Worm (Caenorhabditis elegans): Measurements from ENCODE around the gene K02E10.7.

The K02E10.7 gene

DNA sequence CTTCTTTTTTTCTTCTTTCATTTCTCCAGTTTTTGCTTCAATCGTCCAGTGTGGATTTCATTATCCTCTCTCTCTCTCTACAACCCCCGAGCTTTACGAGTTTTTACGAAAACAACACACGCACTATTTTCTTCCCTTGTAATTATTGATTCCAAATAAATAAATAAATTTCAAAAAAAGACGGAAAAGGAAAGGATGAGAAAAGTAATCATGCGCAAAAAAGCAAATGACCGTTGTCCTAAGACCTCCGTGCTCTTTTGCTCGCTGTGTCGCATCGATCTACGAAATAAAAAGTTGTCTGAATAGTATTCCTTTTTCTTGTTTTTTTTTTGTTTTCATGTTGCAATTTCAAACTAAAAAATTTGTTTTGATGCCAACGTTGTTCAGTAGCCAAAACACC lies 42.3 kb upstream of the K02E10.7 start:
- TF ChIP-seq ceh-14 (tag; optimal IDR thresholded peaks at IDR 0.05) (no peak), unc-42 (tag; optimal IDR thresholded peaks at IDR 0.05) (peak; percentile 64)

DNA sequence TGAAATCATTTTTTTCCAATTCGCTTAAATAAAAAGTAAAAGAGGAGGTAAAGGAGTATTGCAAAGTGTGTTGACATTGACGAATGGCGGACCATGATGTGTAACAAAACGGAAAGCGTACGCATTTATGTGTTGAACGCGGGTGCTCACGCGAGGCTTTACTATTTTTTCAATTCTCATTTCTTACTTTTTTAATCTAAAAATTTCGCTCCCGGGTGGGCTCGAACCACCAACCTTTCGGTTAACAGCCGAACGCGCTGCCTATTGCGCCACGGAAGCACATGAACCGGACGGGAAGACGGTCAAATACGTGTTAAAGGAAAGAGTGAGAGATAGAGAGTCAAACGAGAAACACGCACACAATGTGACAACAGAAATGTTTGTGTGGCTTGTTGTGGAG lies 41.0 kb upstream of the K02E10.7 start:
- TF ChIP-seq fkh-10 (GFP tag; optimal IDR thresholded peaks at IDR 0.05), result peak; percentile 41
- TF ChIP-seq F13H6.1 (tag; optimal IDR thresholded peaks at IDR 0.05), result peak; percentile 54
- peak; percentile 79 for TF ChIP-seq eyg-1 (tag; optimal IDR thresholded peaks at IDR 0.05)
- TF ChIP-seq C38D4.7 (GFP tag; optimal IDR thresholded peaks at IDR 0.05), result peak; percentile 82
- TF ChIP-seq gmeb-2 (tag; optimal IDR thresholded peaks at IDR 0.05), result peak; percentile 85
- peak; percentile 62 for TF ChIP-seq ceh-31 (tag; optimal IDR thresholded peaks at IDR 0.05)
- TF ChIP-seq Y22D7AL.16 (tag; optimal IDR thresholded peaks at IDR 0.05), result peak; percentile 75
- TF ChIP-seq unc-55 (GFP tag; optimal IDR thresholded peaks at IDR 0.05), result no peak
- TF ChIP-seq ceh-45 (GFP tag; IDR thresholded peaks at IDR 0.05), result peak; percentile 73
- TF ChIP-seq dmd-4 (tag; optimal IDR thresholded peaks at IDR 0.05; ENCODE audit: borderline replicate concordance), result peak; percentile 85
- TF ChIP-seq ceh-34 (tag; optimal IDR thresholded peaks at IDR 0.05), result peak; percentile 73
- TF ChIP-seq ceh-19 (GFP tag; optimal IDR thresholded peaks at IDR 0.05), result peak; percentile 85
- peak; percentile 75 for TF ChIP-seq elt-4 (tag; optimal IDR thresholded peaks at IDR 0.05)
- no peak for TF ChIP-seq ceh-30 (tag; optimal IDR thresholded peaks at IDR 0.05)
- TF ChIP-seq pag-3 (tag; optimal IDR thresholded peaks at IDR 0.05; ENCODE audit: borderline replicate concordance), result no peak
- TF ChIP-seq che-1 (tag; optimal IDR thresholded peaks at IDR 0.05), result peak; percentile 86
- peak; percentile 54 for TF ChIP-seq zip-5 (tag; optimal IDR thresholded peaks at IDR 0.05)
- TF ChIP-seq mec-3 (tag; optimal IDR thresholded peaks at IDR 0.05; ENCODE audit: borderline replicate concordance), result no peak
- TF ChIP-seq pha-4 (tag; optimal IDR thresholded peaks at IDR 0.05), result no peak
- peak; percentile 51 for TF ChIP-seq odd-2 (tag; optimal IDR thresholded peaks at IDR 0.05)
- peak; percentile 47 for TF ChIP-seq ceh-2 (tag; optimal IDR thresholded peaks at IDR 0.05)
- TF ChIP-seq unc-86 (tag; optimal IDR thresholded peaks at IDR 0.05), result peak; percentile 70
- TF ChIP-seq ttx-3 (tag; optimal IDR thresholded peaks at IDR 0.05), result peak; percentile 79
- TF ChIP-seq unc-42 (tag; optimal IDR thresholded peaks at IDR 0.05), result peak; percentile 53
- TF ChIP-seq ceh-18 (tag; optimal IDR thresholded peaks at IDR 0.05), result peak; percentile 83
- peak; percentile 82 for TF ChIP-seq ztf-16 (tag; optimal IDR thresholded peaks at IDR 0.05)
- peak; percentile 84 for TF ChIP-seq sdc-2 (tag; optimal IDR thresholded peaks at IDR 0.05)
- peak; percentile 79 for TF ChIP-seq tbx-2 (tag; optimal IDR thresholded peaks at IDR 0.05)
- TF ChIP-seq ets-4 (tag; optimal IDR thresholded peaks at IDR 0.05), result peak; percentile 25
- peak; percentile 78 for TF ChIP-seq C08G9.2 (tag; optimal IDR thresholded peaks at IDR 0.05)
- TF ChIP-seq ref-2 (tag; optimal IDR thresholded peaks at IDR 0.05), result peak; percentile 82
- peak; percentile 91 for TF ChIP-seq elt-2 (tag; optimal IDR thresholded peaks at IDR 0.05)
- TF ChIP-seq K02D7.2 (tag; optimal IDR thresholded peaks at IDR 0.05), result peak; percentile 81
- peak; percentile 64 for TF ChIP-seq ceh-9 (tag; optimal IDR thresholded peaks at IDR 0.05)
- peak; percentile 74 for TF ChIP-seq fkh-6 (tag; optimal IDR thresholded peaks at IDR 0.05)
- peak; percentile 56 for TF ChIP-seq ceh-24 (tag; optimal IDR thresholded peaks at IDR 0.05)
- TF ChIP-seq pat-9 (tag; optimal IDR thresholded peaks at IDR 0.05), result peak; percentile 85
- peak; percentile 50 for TF ChIP-seq hlh-13 (GFP tag; optimal IDR thresholded peaks at IDR 0.05)
- TF ChIP-seq ceh-14 (tag; optimal IDR thresholded peaks at IDR 0.05), result peak; percentile 88
- peak; percentile 82 for TF ChIP-seq unc-3 (GFP tag; conservative IDR thresholded peaks at IDR 0.05)
- TF ChIP-seq unc-3 (tag; optimal IDR thresholded peaks at IDR 0.05), result peak; percentile 64
- TF ChIP-seq fax-1 (tag; optimal IDR thresholded peaks at IDR 0.05), result peak; percentile 81
- TF ChIP-seq nhr-232 (tag; optimal IDR thresholded peaks at IDR 0.05), result peak; percentile 80
- TF ChIP-seq ahr-1 (tag; optimal IDR thresholded peaks at IDR 0.05), result peak; percentile 51
- peak; percentile 44 for TF ChIP-seq ceh-48 (tag; optimal IDR thresholded peaks at IDR 0.05)
- no peak for TF ChIP-seq hlh-30 (tag; optimal IDR thresholded peaks at IDR 0.05; ENCODE audit: insufficient read depth)
- no peak for TF ChIP-seq pros-1 (tag; optimal IDR thresholded peaks at IDR 0.05)
- no peak for TF ChIP-seq ama-1 (optimal IDR thresholded peaks at IDR 0.05)
- peak; percentile 75 for TF ChIP-seq dve-1 (tag; optimal IDR thresholded peaks at IDR 0.05)
- peak; percentile 40 for TF ChIP-seq nfya-1 (tag; optimal IDR thresholded peaks at IDR 0.05)
- peak; percentile 69 for TF ChIP-seq sox-4 (tag; optimal IDR thresholded peaks at IDR 0.05)

Data from whole organism, late embryonic.